Fruit fly (Drosophila melanogaster) whole organism, embryonic: ENCODE results near the gene CG5665.

Experiments
- B-H2 ChIP-seq: fragments of 200-800 bp; sonication (Bioruptor generic); optimal IDR thresholded peaks from 2 replicates; lab custom pipeline; 2018; ENCODE audit warnings: missing biosample characterization, mild to moderate bottlenecking, missing genetic modification characterization
- CG10979 ChIP-seq: fragments of 200-800 bp; sonication (Bioruptor generic); optimal IDR thresholded peaks from 2 replicates; lab custom pipeline; 2018; ENCODE audit warnings: missing biosample characterization, mild to moderate bottlenecking, missing genetic modification characterization, moderate library complexity
- CG13775 ChIP-seq: fragments of 200-800 bp; sonication (Bioruptor generic); optimal IDR thresholded peaks from 3 replicates; lab custom pipeline; 2017; ENCODE audit warnings: missing biosample characterization, mild to moderate bottlenecking, missing genetic modification characterization
- CG14441 ChIP-seq: fragments of 200-800 bp; sonication (Bioruptor generic); IDR thresholded peaks from 2 replicates; pipeline ENCODE4 v1.3.6; 2022; ENCODE audit warnings: missing biosample characterization, missing genetic modification characterization
- CG15601 ChIP-seq: fragments of 200-800 bp; sonication (Bioruptor generic); optimal IDR thresholded peaks from 3 replicates; lab custom pipeline; 2019; ENCODE audit warnings: missing biosample characterization, mild to moderate bottlenecking, missing genetic modification characterization, moderate library complexity
- CG1603 ChIP-seq: fragments of 200-800 bp; sonication (Bioruptor generic); optimal IDR thresholded peaks from 2 replicates; lab custom pipeline; 2019; ENCODE audit warnings: missing biosample characterization, mild to moderate bottlenecking, missing genetic modification characterization, moderate library complexity
- CG18764 ChIP-seq: fragments of 200-800 bp; sonication (Bioruptor generic); optimal IDR thresholded peaks from 3 replicates; lab custom pipeline; 2016; ENCODE audit warnings: missing biosample characterization, missing genetic modification characterization
- CG2116 ChIP-seq: fragments of 200-800 bp; sonication (Bioruptor generic); optimal IDR thresholded peaks from 3 replicates; lab custom pipeline; 2018; ENCODE audit warnings: missing biosample characterization, mild to moderate bottlenecking, missing genetic modification characterization
- CG32772 ChIP-seq: fragments of 200-800 bp; sonication (Bioruptor generic); IDR thresholded peaks from 2 replicates; pipeline ENCODE4 v1.3.6; 2022; ENCODE audit warnings: missing biosample characterization, missing genetic modification characterization
- CG43689 ChIP-seq: fragments of 200-800 bp; sonication (Bioruptor generic); IDR thresholded peaks from 2 replicates; pipeline ENCODE4 v1.3.6; 2022; ENCODE audit warnings: missing biosample characterization, missing genetic modification characterization
- CG4707 ChIP-seq: fragments of 200-800 bp; sonication (Bioruptor generic); optimal IDR thresholded peaks from 2 replicates; lab custom pipeline; 2018; ENCODE audit warnings: missing biosample characterization, mild to moderate bottlenecking, missing genetic modification characterization, moderate library complexity
- CG6272 ChIP-seq: fragments of 200-800 bp; sonication (Bioruptor generic); IDR thresholded peaks from 2 replicates; pipeline ENCODE4 v1.3.6; 2022; ENCODE audit warnings: missing biosample characterization, missing genetic modification characterization
- CG7357 ChIP-seq: fragments of 200-800 bp; sonication (Bioruptor generic); IDR thresholded peaks from 3 replicates; pipeline ENCODE4 v1.3.6; 2022; ENCODE audit warnings: missing biosample characterization, missing genetic modification characterization
- CG8290 ChIP-seq, 3 experiments: fragments of 200-800 bp; sonication (Bioruptor generic); optimal IDR thresholded peaks; 2 replicates each; lab custom pipeline; 2016 to 2019; ENCODE audit warnings: missing biosample characterization in 3 of 3, missing genetic modification characterization in 3 of 3, mild to moderate bottlenecking in 2 of 3, moderate library complexity in 1 of 3
- D19A ChIP-seq: fragments of 200-800 bp; optimal IDR thresholded peaks from 3 replicates; lab custom pipeline; 2019; ENCODE audit warnings: missing biosample characterization, mild to moderate bottlenecking, missing genetic modification characterization, moderate library complexity
- Dek ChIP-seq: fragments of 200-800 bp; sonication (Bioruptor generic); optimal IDR thresholded peaks from 3 replicates; lab custom pipeline; 2019; ENCODE audit warnings: missing biosample characterization, mild to moderate bottlenecking, missing genetic modification characterization, moderate library complexity
- H2.0 ChIP-seq: fragments of 200-800 bp; sonication (Bioruptor generic); IDR thresholded peaks from 2 replicates; pipeline ENCODE4 v1.3.6; 2022; ENCODE audit warnings: missing biosample characterization, missing genetic modification characterization
- Hand ChIP-seq: fragments of 200-800 bp; sonication (Bioruptor generic); optimal IDR thresholded peaks from 2 replicates; lab custom pipeline; 2017; ENCODE audit warnings: mild to moderate bottlenecking, missing biosample characterization, missing genetic modification reagents, missing genetic modification characterization
- Hr3 ChIP-seq: fragments of 200-800 bp; sonication (Bioruptor generic); optimal IDR thresholded peaks from 3 replicates; lab custom pipeline; 2016; ENCODE audit warnings: missing biosample characterization, missing genetic modification characterization
- Jarid2 ChIP-seq: fragments of 200-800 bp; sonication (Bioruptor generic); optimal IDR thresholded peaks from 3 replicates; lab custom pipeline; 2017; ENCODE audit warnings: mild to moderate bottlenecking, missing biosample characterization, missing genetic modification reagents, missing genetic modification characterization
- Kr ChIP-seq: fragments of 200-800 bp; sonication (Bioruptor generic); optimal IDR thresholded peaks from 2 replicates; lab custom pipeline; 2017; ENCODE audit warnings: missing biosample characterization, mild to moderate bottlenecking, missing genetic modification characterization
- Six4 ChIP-seq: fragments of 200-800 bp; sonication (Bioruptor generic); optimal IDR thresholded peaks from 2 replicates; lab custom pipeline; 2016; ENCODE audit warnings: missing biosample characterization, missing genetic modification characterization
- Sox100B ChIP-seq: fragments of 200-800 bp; sonication (Bioruptor generic); optimal IDR thresholded peaks from 3 replicates; lab custom pipeline; 2018; ENCODE audit warnings: missing biosample characterization, mild to moderate bottlenecking, missing genetic modification characterization
- Sox102F ChIP-seq: fragments of 200-800 bp; sonication (Bioruptor generic); optimal IDR thresholded peaks from 2 replicates; lab custom pipeline; 2018; ENCODE audit warnings: missing biosample characterization, mild to moderate bottlenecking, missing genetic modification characterization, moderate library complexity
- Spps ChIP-seq: fragments of 200-800 bp; sonication (Bioruptor generic); optimal IDR thresholded peaks from 2 replicates; lab custom pipeline; 2018; ENCODE audit warnings: missing biosample characterization, mild to moderate bottlenecking, missing genetic modification characterization
- Trl ChIP-seq, 3 experiments: fragments of >200 bp in 2 of 3; fragments of 200-800 bp in 1 of 3; sonication (Bioruptor generic) in 1 of 3; optimal IDR thresholded peaks; 2 replicates in 1 of 3; 3 replicates in 2 of 3; lab custom pipeline; 2016 to 2017; ENCODE audit warnings: missing biosample characterization in 1 of 3, missing genetic modification characterization in 1 of 3
- Usf ChIP-seq: fragments of 200-800 bp; sonication (Bioruptor generic); optimal IDR thresholded peaks from 2 replicates; lab custom pipeline; 2017; ENCODE audit warnings: missing genotype, missing biosample characterization, missing genetic modification characterization
- bbx ChIP-seq: fragments of 200-800 bp; sonication (Bioruptor generic); IDR thresholded peaks from 2 replicates; pipeline ENCODE4 v1.3.6; 2022; ENCODE audit warnings: missing biosample characterization, missing genetic modification characterization; ENCODE audit not compliant: partially characterized antibody
- chif ChIP-seq, 2 experiments: fragments of 200-800 bp; sonication (Bioruptor generic); optimal IDR thresholded peaks; 3 replicates each; lab custom pipeline; 2016; ENCODE audit warnings: missing biosample characterization in 2 of 2, missing genetic modification characterization in 2 of 2
- chinmo ChIP-seq: fragments of 200-800 bp; sonication (Bioruptor generic); IDR thresholded peaks from 4 replicates; pipeline ENCODE4 v1.3.6; 2022; ENCODE audit warnings: missing biosample characterization, missing genetic modification characterization; ENCODE audit not compliant: partially characterized antibody
- fru ChIP-seq: fragments of >200 bp; optimal IDR thresholded peaks from 2 replicates; lab custom pipeline; 2017
- insv ChIP-seq, 2 experiments: fragments of 200-800 bp; sonication (Bioruptor generic); optimal IDR thresholded peaks; 3 replicates each; lab custom pipeline; 2016 to 2018; ENCODE audit warnings: missing biosample characterization in 2 of 2, missing genetic modification characterization in 2 of 2
- inv ChIP-seq: fragments of 200-800 bp; sonication (Bioruptor generic); IDR thresholded peaks from 2 replicates; pipeline ENCODE4 v1.3.6; 2022; ENCODE audit warnings: missing biosample characterization, missing genetic modification characterization; ENCODE audit not compliant: partially characterized antibody
- jumu ChIP-seq: fragments of 200-800 bp; sonication (Bioruptor generic); optimal IDR thresholded peaks from 3 replicates; lab custom pipeline; 2016; ENCODE audit warnings: missing biosample characterization, missing genetic modification characterization
- nau ChIP-seq: fragments of 200-800 bp; sonication (Bioruptor generic); optimal IDR thresholded peaks from 3 replicates; lab custom pipeline; 2017; ENCODE audit warnings: missing biosample characterization, mild to moderate bottlenecking, missing genetic modification characterization, missing genetic modification reagents
- nerfin-1 ChIP-seq: fragments of 200-800 bp; sonication (Bioruptor generic); optimal IDR thresholded peaks from 3 replicates; lab custom pipeline; 2019; ENCODE audit warnings: missing biosample characterization, mild to moderate bottlenecking, missing genetic modification characterization, moderate library complexity
- nmo ChIP-seq: fragments of 200-800 bp; sonication (Bioruptor generic); optimal IDR thresholded peaks from 2 replicates; lab custom pipeline; 2018; ENCODE audit warnings: missing biosample characterization, mild to moderate bottlenecking, missing genetic modification characterization, moderate library complexity
- schlank ChIP-seq: fragments of 200-800 bp; sonication (Bioruptor generic); optimal IDR thresholded peaks from 2 replicates; lab custom pipeline; 2018; ENCODE audit warnings: missing biosample characterization, mild to moderate bottlenecking, missing genetic modification characterization
- sisA ChIP-seq: fragments of 200-800 bp; sonication (Bioruptor generic); IDR thresholded peaks from 2 replicates; pipeline ENCODE4 v1.3.6; 2022; ENCODE audit warnings: missing biosample characterization, missing genetic modification characterization
- sob ChIP-seq: fragments of 200-800 bp; sonication (Bioruptor generic); IDR thresholded peaks from 2 replicates; pipeline ENCODE4 v1.3.6; 2022; ENCODE audit warnings: missing biosample characterization, missing genetic modification characterization
- tgo ChIP-seq: fragments of 200-800 bp; sonication (Bioruptor generic); IDR thresholded peaks from 3 replicates; pipeline ENCODE4 v1.3.6; 2022; ENCODE audit warnings: missing biosample characterization, missing genetic modification characterization
- tna ChIP-seq: fragments of 200-800 bp; sonication (Bioruptor generic); IDR thresholded peaks from 2 replicates; pipeline ENCODE4 v1.3.6; 2022; ENCODE audit warnings: missing biosample characterization, missing genetic modification characterization; ENCODE audit not compliant: partially characterized antibody
- toy ChIP-seq: fragments of 200-800 bp; sonication (Bioruptor generic); IDR thresholded peaks from 2 replicates; pipeline ENCODE4 v1.3.6; 2022; ENCODE audit warnings: missing biosample characterization, missing genetic modification characterization
- unpg ChIP-seq: fragments of 200-800 bp; sonication (Bioruptor generic); optimal IDR thresholded peaks from 3 replicates; lab custom pipeline; 2018; ENCODE audit warnings: missing biosample characterization, mild to moderate bottlenecking, missing genetic modification characterization, moderate library complexity

Gene CG5665

dm6 chr3L:20397770-20398169, 39.5 kb downstream of the CG5665 start (continued):
- no peak for TF ChIP-seq toy (GFP tag; lab: Robert Waterston, UW)
- peak; percentile 94; the same call in 2 of the 4 replicates for TF ChIP-seq chinmo (GFP tag; lab: Robert Waterston, UW)
- TF ChIP-seq tgo (GFP tag; lab: Robert Waterston, UW) = no peak
- TF ChIP-seq, all 482 proteins: peak for 28

- TF ChIP-seq Usf (GFP tag; lab: Kevin White, UChicago) (peak; percentile 39), B-H2 (GFP tag; lab: Kevin White, UChicago) (no peak), Hr3 (GFP tag; lab: Kevin White, UChicago) (peak; percentile 82), unpg (GFP tag; lab: Kevin White, UChicago) (peak; percentile 89), Hand (GFP tag; lab: Kevin White, UChicago) (peak; percentile 74), nau (GFP tag; lab: Kevin White, UChicago) (peak; percentile 81), insv (GFP tag; optimal IDR thresholded peaks at IDR 0.05; lab: Kevin White, UChicago) (peak in 1 of 2 experiments; percentile 12), Spps (tag; lab: Kevin White, UChicago) (peak; percentile 42), nmo (GFP tag; lab: Kevin White, UChicago) (peak; percentile 91), CG2116 (GFP tag; lab: Kevin White, UChicago) (peak; percentile 39), tna (GFP tag; lab: Robert Waterston, UW) (no peak), CG8290 (GFP tag; optimal IDR thresholded peaks at IDR 0.05; lab: Kevin White, UChicago) (peak; percentile 37), CG8290 (tag; optimal IDR thresholded peaks at IDR 0.05; lab: Kevin White, UChicago) (peak in 1 of 2 experiments; percentile 59), Trl (optimal IDR thresholded peaks at IDR 0.05; lab: Kevin White, UChicago) (peak; percentile 51 to 67), Trl (GFP tag; optimal IDR thresholded peaks at IDR 0.05; lab: Kevin White, UChicago) (peak; percentile 65), jumu (GFP tag; lab: Kevin White, UChicago) (peak; percentile 63), H2.0 (GFP tag; lab: Robert Waterston, UW) (peak; percentile 72), Sox102F (GFP tag; lab: Kevin White, UChicago) (peak; percentile 91), chif (GFP tag; optimal IDR thresholded peaks at IDR 0.05; lab: Kevin White, UChicago) (peak; percentile 56 to 72), CG18764 (GFP tag; lab: Kevin White, UChicago) (peak; percentile 60), inv (GFP tag; lab: Robert Waterston, UW) (no peak), D19A (tag; lab: Kevin White, UChicago) (peak; percentile 84), Kr (GFP tag; lab: Kevin White, UChicago) (no peak), CG6272 (GFP tag; lab: Robert Waterston, UW) (peak; percentile 53), Sox100B (GFP tag; lab: Kevin White, UChicago) (peak; percentile 92), CG14441 (peak; percentile 79), nerfin-1 (tag; lab: Kevin White, UChicago) (peak; percentile 84), Dek (tag; lab: Kevin White, UChicago) (peak; percentile 90), CG7357 (peak; percentile 62), schlank (tag; lab: Kevin White, UChicago) (peak; percentile 29), CG15601 (tag; lab: Kevin White, UChicago) (peak; percentile 82), CG32772 (peak; percentile 23; the same call in 1 of the 2 replicates), Jarid2 (GFP tag; lab: Kevin White, UChicago) (peak; percentile 66), sob (GFP tag; lab: Robert Waterston, UW) (peak; percentile 70; the same call in 1 of the 2 replicates), sisA (GFP tag; lab: Robert Waterston, UW) (peak; percentile 83), CG10979 (tag; lab: Kevin White, UChicago) (peak; percentile 87), fru (no peak), CG4707 (GFP tag; lab: Kevin White, UChicago) (peak; percentile 54), CG13775 (GFP tag; lab: Kevin White, UChicago) (peak; percentile 80), CG43689 (GFP tag; lab: Robert Waterston, UW) (0 out of 2 replicates have a peak, but pooled peaks have one; percentile 24), bbx (GFP tag; lab: Robert Waterston, UW) (no peak), CG1603 (peak; percentile 55), Six4 (GFP tag; lab: Kevin White, UChicago) (peak; percentile 69)
Measured at dm6 chr3L:20398243-20399222, 40.2 kb downstream of the CG5665 start.
